Worm (Caenorhabditis elegans) whole organism, L1 larva: Measurements from ENCODE around the gene srg-41.
A peak's percentile ranks its signal among the peaks of the same experiment; 100 is the strongest.

Source experiments
- C34B4.2 ChIP-seq: sonication (generic microtip); optimal IDR thresholded peaks from 2 replicates; lab custom pipeline; 2017; ENCODE audit warnings: mild to moderate bottlenecking, missing genetic modification characterization, missing compliant biosample characterization
- aha-1 ChIP-seq: fragments of 150-350 bp; optimal IDR thresholded peaks from 2 replicates; lab custom pipeline; 2014; ENCODE audit warnings: missing biosample characterization, missing genetic modification characterization
- alr-1 ChIP-seq: fragments of 200-800 bp; sonication (Bioruptor generic); optimal IDR thresholded peaks from 2 replicates; lab custom pipeline; 2018; ENCODE audit warnings: borderline replicate concordance, mild to moderate bottlenecking, missing genetic modification characterization, missing compliant biosample characterization
- aly-2 ChIP-seq: fragments of 150-350 bp; optimal IDR thresholded peaks from 2 replicates; lab custom pipeline; 2014; ENCODE audit warnings: missing biosample characterization, missing genetic modification characterization
- ama-1 ChIP-seq: fragments of 150-350 bp; optimal IDR thresholded peaks from 2 replicates; lab custom pipeline; 2014
- blmp-1 ChIP-seq: fragments of 150-350 bp; optimal IDR thresholded peaks from 2 replicates; lab custom pipeline; 2014; ENCODE audit warnings: missing biosample characterization, missing genetic modification characterization
- ceh-63 ChIP-seq: fragments of 200-800 bp; sonication (Bioruptor generic); optimal IDR thresholded peaks from 2 replicates; lab custom pipeline; 2018; ENCODE audit warnings: mild to moderate bottlenecking, missing genetic modification characterization, missing compliant biosample characterization
- ceh-82 ChIP-seq, 3 experiments: fragments of 150-350 bp in 1 of 3; sonication (generic microtip) in 2 of 3; optimal IDR thresholded peaks; 2 replicates each; lab custom pipeline; 2014 to 2017; ENCODE audit warnings: missing biosample characterization in 3 of 3, missing genetic modification characterization in 3 of 3
- ceh-88 ChIP-seq: fragments of 200-800 bp; sonication (Bioruptor generic); IDR thresholded peaks from 2 replicates; pipeline ENCODE4 v1.3.6; 2022; ENCODE audit warnings: missing genetic modification characterization, missing compliant biosample characterization
- efl-1 ChIP-seq, 4 experiments: fragments of 150-350 bp; optimal IDR thresholded peaks in 3 of 4; peaks in 1 of 4; 1 replicate in 1 of 4; 2 replicates in 3 of 4; lab custom pipeline; 2014; ENCODE audit warnings: missing biosample characterization in 2 of 4, missing genetic modification characterization in 2 of 4, missing genetic modification reagents in 2 of 4
- efl-3 ChIP-seq: fragments of 200-800 bp; sonication (Bioruptor generic); optimal IDR thresholded peaks from 2 replicates; lab custom pipeline; 2018; ENCODE audit warnings: mild to moderate bottlenecking, missing genetic modification characterization, missing compliant biosample characterization
- egl-27 ChIP-seq, 2 experiments: fragments of 150-350 bp in 1 of 2; sonication (generic microtip); optimal IDR thresholded peaks; 3 replicates each; lab custom pipeline; 2017 to 2018; ENCODE audit warnings: missing biosample characterization in 2 of 2, missing genetic modification characterization in 2 of 2, missing genetic modification reagents in 2 of 2
- elt-3 ChIP-seq, 6 experiments: fragments of 150-350 bp in 1 of 6; sonication (generic microtip); optimal IDR thresholded peaks; 2 replicates each; lab custom pipeline; 2017 to 2018; ENCODE audit warnings: missing biosample characterization in 6 of 6, missing genetic modification characterization in 6 of 6, inconsistent platforms in 1 of 6
- fkh-10 ChIP-seq: sonication (generic microtip); optimal IDR thresholded peaks from 2 replicates; lab custom pipeline; 2017; ENCODE audit warnings: missing biosample characterization, missing genetic modification reagents, missing genetic modification characterization
- hlh-4 ChIP-seq: sonication (generic microtip); optimal IDR thresholded peaks from 2 replicates; lab custom pipeline; 2016; ENCODE audit warnings: mild to moderate bottlenecking, missing genetic modification characterization, missing compliant biosample characterization
- hpl-2 ChIP-seq: fragments of 150-350 bp; optimal IDR thresholded peaks from 2 replicates; lab custom pipeline; 2014; ENCODE audit warnings: missing biosample characterization, missing genetic modification reagents, missing genetic modification characterization
- jun-1 ChIP-seq: fragments of 150-350 bp; optimal IDR thresholded peaks from 2 replicates; lab custom pipeline; 2014; ENCODE audit warnings: missing biosample characterization, missing genetic modification reagents, missing genetic modification characterization
- lin-13 ChIP-seq: fragments of 150-350 bp; optimal IDR thresholded peaks from 2 replicates; lab custom pipeline; 2014; ENCODE audit warnings: missing biosample characterization, missing genetic modification reagents, missing genetic modification characterization
- lin-35 ChIP-seq, 2 experiments: fragments of 150-350 bp; optimal IDR thresholded peaks; 2 replicates each; lab custom pipeline; 2014; ENCODE audit warnings: missing biosample characterization in 2 of 2, missing genetic modification characterization in 2 of 2, missing genetic modification reagents in 2 of 2
- lir-3 ChIP-seq: sonication (generic microtip); optimal IDR thresholded peaks from 2 replicates; lab custom pipeline; 2016; ENCODE audit warnings: mild to moderate bottlenecking, missing genetic modification characterization, moderate library complexity, missing compliant biosample characterization; ENCODE audit not compliant: poor library complexity
- lsy-2 ChIP-seq, 2 experiments: fragments of 150-350 bp; optimal IDR thresholded peaks; 2 replicates each; lab custom pipeline; 2014; ENCODE audit warnings: missing biosample characterization in 2 of 2, missing genetic modification characterization in 2 of 2
- mep-1 ChIP-seq: fragments of 150-350 bp; optimal IDR thresholded peaks from 2 replicates; lab custom pipeline; 2014; ENCODE audit warnings: missing biosample characterization, missing genetic modification characterization
- nhr-19 ChIP-seq: fragments of 200-800 bp; sonication (Bioruptor generic); conservative IDR thresholded peaks from 2 replicates; pipeline ENCODE4 v1.3.6; 2022; ENCODE audit warnings: missing genetic modification characterization, missing compliant biosample characterization
- nhr-20 ChIP-seq: sonication (generic microtip); optimal IDR thresholded peaks from 2 replicates; lab custom pipeline; 2016; ENCODE audit warnings: mild to moderate bottlenecking, missing genetic modification characterization, missing compliant biosample characterization
- nhr-28 ChIP-seq: fragments of 150-350 bp; optimal IDR thresholded peaks from 2 replicates; lab custom pipeline; 2014; ENCODE audit warnings: missing biosample characterization, missing genetic modification characterization
- nhr-71 ChIP-seq: sonication (generic microtip); optimal IDR thresholded peaks from 2 replicates; lab custom pipeline; 2016; ENCODE audit warnings: mild to moderate bottlenecking, missing genetic modification characterization, moderate library complexity, missing compliant biosample characterization
- nhr-84 ChIP-seq: sonication (generic microtip); optimal IDR thresholded peaks from 2 replicates; lab custom pipeline; 2017; ENCODE audit warnings: missing biosample characterization, missing genetic modification characterization
- nhr-85 ChIP-seq: sonication (generic microtip); peaks from one replicate; lab custom pipeline; 2016; ENCODE audit warnings: missing genetic modification characterization, inconsistent platforms, missing compliant biosample characterization
- nhr-90 ChIP-seq: sonication (generic microtip); optimal IDR thresholded peaks from 2 replicates; lab custom pipeline; 2016; ENCODE audit warnings: mild to moderate bottlenecking, missing genetic modification characterization, missing compliant biosample characterization; ENCODE audit not compliant: poor library complexity
- pag-3 ChIP-seq: sonication (generic microtip); optimal IDR thresholded peaks from 2 replicates; lab custom pipeline; 2017; ENCODE audit warnings: missing genetic modification characterization, mild to moderate bottlenecking, missing compliant biosample characterization, antibody characterized with exemption, borderline replicate concordance; ENCODE audit not compliant: insufficient read depth
- pax-3 ChIP-seq: fragments of 200-800 bp; sonication (Bioruptor generic); optimal IDR thresholded peaks from 2 replicates; lab custom pipeline; 2018; ENCODE audit warnings: mild to moderate bottlenecking, missing genetic modification characterization, moderate library complexity, missing compliant biosample characterization
- pqm-1 ChIP-seq: sonication (generic microtip); optimal IDR thresholded peaks from 3 replicates; lab custom pipeline; 2017; ENCODE audit warnings: missing biosample characterization, missing genetic modification characterization
- rnt-1 ChIP-seq: sonication (generic microtip); optimal IDR thresholded peaks from 2 replicates; lab custom pipeline; 2016; ENCODE audit warnings: mild to moderate bottlenecking, missing genetic modification characterization, moderate library complexity, missing compliant biosample characterization
- snpc-4 ChIP-seq: fragments of 150-350 bp; optimal IDR thresholded peaks from 2 replicates; lab custom pipeline; 2014; ENCODE audit warnings: missing biosample characterization, missing genetic modification characterization
- sptf-1 ChIP-seq: fragments of 150-350 bp; optimal IDR thresholded peaks from 2 replicates; lab custom pipeline; 2014; ENCODE audit warnings: missing biosample characterization, missing genetic modification characterization
- sup-37 ChIP-seq: fragments of 200-800 bp; sonication (Bioruptor generic); optimal IDR thresholded peaks from 2 replicates; lab custom pipeline; 2018; ENCODE audit warnings: mild to moderate bottlenecking, missing genetic modification characterization, missing compliant biosample characterization
- tbx-2 ChIP-seq: sonication (generic microtip); optimal IDR thresholded peaks from 2 replicates; lab custom pipeline; 2016; ENCODE audit warnings: missing genetic modification characterization, missing compliant biosample characterization
- tlp-1 ChIP-seq: fragments of 150-350 bp; optimal IDR thresholded peaks from 2 replicates; lab custom pipeline; 2014; ENCODE audit warnings: missing biosample characterization, missing genetic modification characterization
- unc-30 ChIP-seq: sonication (generic microtip); optimal IDR thresholded peaks from 2 replicates; lab custom pipeline; 2017; ENCODE audit warnings: missing biosample characterization, missing genetic modification characterization
- unc-98 ChIP-seq: fragments of 200-800 bp; sonication (Bioruptor generic); IDR thresholded peaks from 2 replicates; pipeline ENCODE4 v1.3.6; 2022; ENCODE audit warnings: missing genetic modification characterization, missing compliant biosample characterization
- xbp-1 ChIP-seq: sonication (generic microtip); optimal IDR thresholded peaks from 2 replicates; lab custom pipeline; 2016; ENCODE audit warnings: missing genetic modification characterization, missing compliant biosample characterization
- zag-1 ChIP-seq: fragments of 150-350 bp; optimal IDR thresholded peaks from 2 replicates; lab custom pipeline; 2014; ENCODE audit warnings: missing biosample characterization, missing genetic modification characterization
- zip-4 ChIP-seq: fragments of 200-800 bp; sonication (Bioruptor generic); optimal IDR thresholded peaks from 2 replicates; lab custom pipeline; 2018; ENCODE audit warnings: mild to moderate bottlenecking, missing genetic modification characterization, moderate library complexity, missing compliant biosample characterization
- ztf-4 ChIP-seq: fragments of 150-350 bp; optimal IDR thresholded peaks from 2 replicates; lab custom pipeline; 2014; ENCODE audit warnings: missing biosample characterization, missing genetic modification characterization

Gene srg-41

DNA sequence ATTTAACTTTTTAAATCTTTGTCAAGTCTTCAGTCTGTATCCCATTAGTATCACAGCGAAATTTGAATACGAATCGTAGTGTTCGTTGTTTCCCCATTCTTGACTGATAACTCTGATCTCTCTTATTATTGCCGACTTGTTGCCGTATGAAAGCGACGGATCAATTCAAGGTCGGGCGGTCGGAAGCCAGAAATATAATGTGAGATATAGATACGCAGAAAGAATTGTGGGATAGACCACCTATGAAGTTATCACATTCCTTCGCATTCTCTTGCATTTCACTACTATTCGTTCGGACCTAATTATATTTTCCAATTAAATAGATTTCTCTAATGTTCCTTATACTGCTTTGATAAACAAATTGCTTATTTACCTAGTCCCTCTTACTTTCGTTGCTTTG, 12.7 kb downstream of the srg-41 start:
- TF ChIP-seq blmp-1 (tag; lab: Kevin White, UChicago) (peak; percentile 80), hpl-2 (GFP tag; lab: Kevin White, UChicago) (no peak), elt-3 (tag; optimal IDR thresholded peaks at IDR 0.05; lab: Kevin White, UChicago) (peak in 1 of 6 experiments; percentile 48), nhr-85 (tag; lab: Kevin White, UChicago) (peak; percentile 79), tlp-1 (tag; lab: Kevin White, UChicago) (no peak), mep-1 (peak; percentile 8), tbx-2 (tag; lab: Kevin White, UChicago) (no peak)

ce11 chrV:11147780-11148144, 13.9 kb downstream of the srg-41 start:
- no peak for TF ChIP-seq pqm-1 (tag; lab: Kevin White, UChicago)
- TF ChIP-seq lsy-2 (tag; optimal IDR thresholded peaks at IDR 0.05; lab: Kevin White, UChicago) = peak in 1 of 2 experiments; percentile 12
- TF ChIP-seq nhr-90 (tag; lab: Kevin White, UChicago) = peak; percentile 17
- TF ChIP-seq xbp-1 (tag; lab: Kevin White, UChicago) = no peak
- TF ChIP-seq tbx-2 (tag; lab: Kevin White, UChicago) = no peak
- TF ChIP-seq ztf-4 = peak; percentile 18
- TF ChIP-seq zag-1 (tag; lab: Kevin White, UChicago) = no peak
- no peak for TF ChIP-seq lin-35 (GFP tag; optimal IDR thresholded peaks at IDR 0.05; lab: Kevin White, UChicago)
- peak; percentile 9 for TF ChIP-seq jun-1 (tag; lab: Kevin White, UChicago)
- peak; percentile 86 for TF ChIP-seq nhr-85 (tag; lab: Kevin White, UChicago)
- peak in 1 of 6 experiments; percentile 76 for TF ChIP-seq elt-3 (tag; optimal IDR thresholded peaks at IDR 0.05; lab: Kevin White, UChicago)
- TF ChIP-seq C34B4.2 = no peak
- TF ChIP-seq ceh-63 (GFP tag; lab: Kevin White, UChicago) = no peak
- TF ChIP-seq nhr-71 (tag; lab: Kevin White, UChicago) = peak; percentile 38
- no peak for TF ChIP-seq pag-3 (tag; lab: Kevin White, UChicago)
- no peak for TF ChIP-seq lir-3 (tag; lab: Kevin White, UChicago)
- no peak for TF ChIP-seq efl-1 (optimal IDR thresholded peaks at IDR 0.05; lab: Kevin White, UChicago)
- TF ChIP-seq efl-1 (GFP tag; optimal IDR thresholded peaks at IDR 0.05 in 1 of 2; lab: Kevin White, UChicago) = peak in 1 of 2 experiments; percentile 76

- TF ChIP-seq aha-1 (tag; lab: Kevin White, UChicago) = no peak
- TF ChIP-seq aly-2 (tag; lab: Kevin White, UChicago) = no peak
- TF ChIP-seq zip-4 (GFP tag; lab: Kevin White, UChicago) = no peak
- TF ChIP-seq nhr-84 (tag; lab: Kevin White, UChicago) = no peak
- peak; percentile 82 for TF ChIP-seq ama-1 (lab: Kevin White, UChicago)
- no peak for TF ChIP-seq ceh-63 (GFP tag; lab: Kevin White, UChicago)
- no peak for TF ChIP-seq hpl-2 (GFP tag; lab: Kevin White, UChicago)
- no peak for TF ChIP-seq mep-1
- TF ChIP-seq ceh-82 (tag; optimal IDR thresholded peaks at IDR 0.05; lab: Kevin White, UChicago) = no peak
- TF ChIP-seq pag-3 (tag; lab: Kevin White, UChicago) = no peak
- TF ChIP-seq alr-1 (tag; lab: Kevin White, UChicago) = no peak
- no peak for TF ChIP-seq egl-27 (tag; optimal IDR thresholded peaks at IDR 0.05; lab: Kevin White, UChicago)
- TF ChIP-seq nhr-28 = no peak
- no peak for TF ChIP-seq unc-98 (GFP tag; lab: Robert Waterston, UW)
- peak in 2 of 6 experiments; percentile 60 to 74 for TF ChIP-seq elt-3 (tag; optimal IDR thresholded peaks at IDR 0.05; lab: Kevin White, UChicago)
- no peak for TF ChIP-seq sptf-1 (tag; lab: Kevin White, UChicago)
- TF ChIP-seq unc-30 (tag; lab: Kevin White, UChicago) = no peak
- TF ChIP-seq tbx-2 (tag; lab: Kevin White, UChicago) = peak; percentile 20
- no peak for TF ChIP-seq lin-13
- no peak for TF ChIP-seq sup-37 (GFP tag; lab: Kevin White, UChicago)
- no peak for TF ChIP-seq rnt-1 (tag; lab: Kevin White, UChicago)
- TF ChIP-seq fkh-10 (GFP tag; lab: Kevin White, UChicago) = no peak
- peak; percentile 54 for TF ChIP-seq nhr-20 (tag; lab: Kevin White, UChicago)
- TF ChIP-seq pax-3 (tag; lab: Kevin White, UChicago) = no peak
- TF ChIP-seq efl-3 (GFP tag; lab: Kevin White, UChicago) = no peak
- TF ChIP-seq snpc-4 = no peak
- peak in 1 of 2 experiments; percentile 8 for TF ChIP-seq lsy-2 (tag; optimal IDR thresholded peaks at IDR 0.05; lab: Kevin White, UChicago)
- no peak for TF ChIP-seq jun-1 (tag; lab: Kevin White, UChicago)
- peak; percentile 40 for TF ChIP-seq nhr-71 (tag; lab: Kevin White, UChicago)
- TF ChIP-seq hlh-4 (tag; lab: Kevin White, UChicago) = no peak
- TF ChIP-seq xbp-1 (tag; lab: Kevin White, UChicago) = no peak
- no peak for TF ChIP-seq ceh-88 (GFP tag; lab: Robert Waterston, UW)
- TF ChIP-seq nhr-19 (GFP tag; lab: Robert Waterston, UW) = peak; percentile 16; the same call in 1 of the 2 replicates
- no peak for TF ChIP-seq efl-1 (optimal IDR thresholded peaks at IDR 0.05; lab: Kevin White, UChicago)
- no peak for TF ChIP-seq efl-1 (GFP tag; optimal IDR thresholded peaks at IDR 0.05 in 1 of 2; lab: Kevin White, UChicago)
These were observed 14.5 kb downstream of the srg-41 start, which contains the start of the genes T19C4.24 and nlp-33 for ce11 chrV:11146958-11147779. Gene T19C4.24, minus strand, starts transcription at chrV:11147008. Gene nlp-33, plus strand, starts transcription at chrV:11147346.
